Worm (Caenorhabditis elegans) whole organism, young adult: Measurements from ENCODE around the gene fbxb-91.

ENCODE experiments used
- B0035.1 ChIP-seq: sonication (generic microtip); optimal IDR thresholded peaks from 2 replicates; lab custom pipeline; 2016; ENCODE audit warnings: missing genetic modification characterization, mild to moderate bottlenecking, missing compliant biosample characterization, missing genotype, missing genetic modification reagents
- B0336.3 ChIP-seq: fragments of 200-800 bp; sonication (Bioruptor generic); IDR thresholded peaks from 2 replicates; pipeline ENCODE4 v1.3.6; 2022; ENCODE audit warnings: missing genetic modification characterization, missing compliant biosample characterization
- F39B2.1 ChIP-seq: fragments of 200-800 bp; sonication (Bioruptor generic); IDR thresholded peaks from 2 replicates; pipeline ENCODE4 v1.3.6; 2022; ENCODE audit warnings: missing genetic modification reagents, missing genetic modification characterization, missing compliant biosample characterization
- ama-1 ChIP-seq, 3 experiments: fragments of 150-350 bp in 1 of 3; sonication (generic microtip) in 2 of 3; optimal IDR thresholded peaks; 2 replicates each; lab custom pipeline; 2014 to 2018; ENCODE audit warnings: missing biosample characterization in 2 of 3, missing genetic modification characterization in 2 of 3, missing genetic modification reagents in 2 of 3
- aptf-2 ChIP-seq: fragments of 200-800 bp; sonication (Bioruptor generic); conservative IDR thresholded peaks from 2 replicates; pipeline ENCODE4 v1.3.6; 2022; ENCODE audit warnings: missing genetic modification reagents, missing genetic modification characterization, missing compliant biosample characterization
- cebp-1 ChIP-seq, 2 experiments: fragments of 200-800 bp in 1 of 2; sonication (Bioruptor generic) in 1 of 2; sonication (generic microtip) in 1 of 2; IDR thresholded peaks in 1 of 2; optimal IDR thresholded peaks in 1 of 2; 2 replicates each; pipeline versions ENCODE4 v1.3.6 to Lab custom; 2017 to 2022; ENCODE audit warnings: missing compliant biosample characterization in 2 of 2, missing genetic modification characterization in 2 of 2, mild to moderate bottlenecking in 1 of 2, missing genetic modification reagents in 1 of 2, moderate library complexity in 1 of 2
- dpff-1 ChIP-seq: sonication (generic microtip); optimal IDR thresholded peaks from 2 replicates; lab custom pipeline; 2017; ENCODE audit warnings: mild to moderate bottlenecking, missing genetic modification characterization, missing compliant biosample characterization
- madf-8 ChIP-seq: fragments of 200-800 bp; sonication (Bioruptor generic); conservative IDR thresholded peaks from 2 replicates; pipeline ENCODE4 v1.3.6; 2022; ENCODE audit warnings: missing genetic modification reagents, missing genetic modification characterization, missing compliant biosample characterization
- nhr-80 ChIP-seq: sonication (generic microtip); optimal IDR thresholded peaks from 2 replicates; lab custom pipeline; 2016; ENCODE audit warnings: missing genetic modification characterization, missing compliant biosample characterization
- nhr-90 ChIP-seq: sonication (generic microtip); optimal IDR thresholded peaks from 2 replicates; lab custom pipeline; 2016; ENCODE audit warnings: missing genotype, mild to moderate bottlenecking, missing genetic modification characterization, missing compliant biosample characterization
- ztf-26 ChIP-seq: sonication (generic microtip); optimal IDR thresholded peaks from 2 replicates; lab custom pipeline; 2017; ENCODE audit warnings: missing genetic modification characterization, missing compliant biosample characterization

ce11 chrII:3716961-3717360 is 33.6 kb downstream of the fbxb-91 start, which contains the start of gene fbxc-52:
- TF ChIP-seq dpff-1 (tag; lab: Kevin White, UChicago) (no peak), aptf-2 (GFP tag; lab: Robert Waterston, UW) (no peak), nhr-90 (tag; lab: Kevin White, UChicago) (no peak), madf-8 (no peak), B0035.1 (tag; lab: Kevin White, UChicago) (no peak), B0336.3 (GFP tag; lab: Robert Waterston, UW) (no peak), F39B2.1 (GFP tag; lab: Robert Waterston, UW) (no peak), ztf-26 (tag; lab: Kevin White, UChicago) (no peak), ama-1 (optimal IDR thresholded peaks at IDR 0.05; lab: Kevin White, UChicago) (no peak), ama-1 (GFP tag; optimal IDR thresholded peaks at IDR 0.05; lab: Kevin White, UChicago) (no peak), nhr-80 (tag; lab: Kevin White, UChicago) (no peak), cebp-1 (GFP tag; IDR thresholded peaks at IDR 0.05; lab: Robert Waterston, UW) (no peak), cebp-1 (tag; optimal IDR thresholded peaks at IDR 0.05; lab: Kevin White, UChicago) (no peak)
